Fruit fly (Drosophila melanogaster) whole organism, wandering third instar larva: ENCODE measurements around the gene CG5810.
A peak's percentile ranks its signal among the peaks of the same experiment; 100 is the strongest.

ENCODE experiments used
- Abd-B ChIP-seq: fragments of >200 bp; optimal IDR thresholded peaks from 2 replicates; lab custom pipeline; 2017; ENCODE audit warnings: missing biosample characterization, missing genetic modification characterization
- CrebA ChIP-seq: fragments of 200-800 bp; sonication (Bioruptor generic); optimal IDR thresholded peaks from 2 replicates; lab custom pipeline; 2016; ENCODE audit warnings: missing biosample characterization, mild to moderate bottlenecking, missing genetic modification characterization, borderline replicate concordance
- Dfd ChIP-seq: fragments of >200 bp; optimal IDR thresholded peaks from 2 replicates; lab custom pipeline; 2017; ENCODE audit warnings: missing biosample characterization, missing genetic modification characterization
- Dif ChIP-seq: fragments of 200-275, 200-300 bp; sonication (Bioruptor generic); optimal IDR thresholded peaks from 2 replicates; lab custom pipeline; 2018; ENCODE audit warnings: missing biosample characterization, missing genetic modification characterization; ENCODE audit not compliant: partially characterized antibody
- GATAd ChIP-seq: sonication (Bioruptor generic); optimal IDR thresholded peaks from 2 replicates; lab custom pipeline; 2016; ENCODE audit warnings: missing biosample characterization, missing genetic modification characterization
- OdsH ChIP-seq: fragments of 200-800 bp; sonication (Bioruptor generic); optimal IDR thresholded peaks from 2 replicates; lab custom pipeline; 2016; ENCODE audit warnings: missing biosample characterization, mild to moderate bottlenecking, missing genetic modification characterization
- Rel ChIP-seq, 2 experiments: fragments of 200-800 bp; sonication (Bioruptor generic) in 1 of 2; optimal IDR thresholded peaks; 2 replicates in 1 of 2; 3 replicates in 1 of 2; lab custom pipeline; 2016 to 2019; ENCODE audit warnings: mild to moderate bottlenecking in 2 of 2, missing biosample characterization in 2 of 2, missing genetic modification characterization in 2 of 2, moderate library complexity in 1 of 2
- Vsx2 ChIP-seq: fragments of 200-300, 225-300 bp; sonication (Bioruptor generic); optimal IDR thresholded peaks from 2 replicates; lab custom pipeline; 2018; ENCODE audit warnings: missing biosample characterization, missing genetic modification characterization; ENCODE audit not compliant: partially characterized antibody
- br ChIP-seq: fragments of 200-800 bp; sonication (Bioruptor generic); optimal IDR thresholded peaks from 2 replicates; lab custom pipeline; 2016; ENCODE audit warnings: missing biosample characterization, missing genetic modification characterization
- dl ChIP-seq, 2 experiments: fragments of 175-275, 200-275 bp in 1 of 2; fragments of 200-275 bp in 1 of 2; sonication (Bioruptor generic); optimal IDR thresholded peaks; lab custom pipeline; 2018; ENCODE audit warnings: mild to moderate bottlenecking in 2 of 2, missing biosample characterization in 2 of 2, missing genetic modification characterization in 2 of 2, moderate library complexity in 2 of 2; ENCODE audit not compliant: partially characterized antibody in 2 of 2, insufficient read depth in 1 of 2
- sv ChIP-seq: fragments of 200-800 bp; sonication (Bioruptor generic); optimal IDR thresholded peaks from 3 replicates; lab custom pipeline; 2016; ENCODE audit warnings: missing biosample characterization, missing genetic modification characterization
- usp ChIP-seq: fragments of >200 bp; optimal IDR thresholded peaks from 2 replicates; lab custom pipeline; 2017; ENCODE audit warnings: missing biosample characterization, missing genetic modification characterization

DNA sequence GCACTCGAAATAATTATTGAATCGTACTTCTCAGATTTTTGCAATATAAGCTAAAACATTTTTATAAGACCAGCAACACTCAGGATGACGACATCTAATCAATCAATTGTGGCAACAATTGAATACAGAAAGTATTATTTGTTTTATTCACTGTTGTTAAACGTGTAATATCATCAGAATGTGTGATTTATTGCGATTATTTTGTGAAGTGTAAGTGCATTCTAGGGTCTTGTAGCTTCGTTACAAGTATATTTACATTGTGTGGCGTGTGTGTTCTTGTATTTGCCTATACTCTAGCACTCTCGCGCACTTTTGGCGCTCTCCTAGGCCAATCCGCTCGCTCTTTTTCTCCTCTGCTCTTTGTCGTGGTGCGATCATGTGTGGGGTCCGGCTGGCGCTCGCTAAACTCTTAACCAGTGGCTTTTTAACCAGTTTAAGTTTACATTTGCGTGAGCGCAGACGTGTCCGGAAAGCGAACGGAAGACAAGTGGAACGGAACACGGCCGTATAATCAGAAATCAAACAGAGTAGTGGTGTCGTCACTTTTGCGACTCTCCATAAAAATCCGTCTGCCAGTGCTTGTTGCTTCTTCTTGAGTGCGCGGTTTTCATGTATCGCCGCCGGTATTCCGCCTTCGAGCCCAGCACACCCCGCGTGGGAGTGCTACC is 41.1 kb downstream of the CG5810 start:
- TF ChIP-seq dl (GFP tag; optimal IDR thresholded peaks at IDR 0.05; lab: Kevin White, UChicago; ENCODE audit: insufficient read depth in 1 of 2, partially characterized antibody in 2 of 2) = peak; percentile 64 to 81
- TF ChIP-seq Vsx2 = peak; percentile 23
- no peak for TF ChIP-seq Abd-B (GFP tag; lab: Kevin White, UChicago)
- no peak for TF ChIP-seq Rel (GFP tag; optimal IDR thresholded peaks at IDR 0.05; lab: Kevin White, UChicago)
- TF ChIP-seq Rel (tag; optimal IDR thresholded peaks at IDR 0.05; lab: Kevin White, UChicago) = no peak
- TF ChIP-seq br (GFP tag; lab: Kevin White, UChicago) = peak; percentile 77
- TF ChIP-seq GATAd (GFP tag; lab: Kevin White, UChicago) = no peak
- TF ChIP-seq usp (GFP tag; lab: Kevin White, UChicago) = no peak
- TF ChIP-seq OdsH = peak; percentile 77
- peak; percentile 85 for TF ChIP-seq Dif
- no peak for TF ChIP-seq CrebA (GFP tag; lab: Kevin White, UChicago)
- TF ChIP-seq Dfd (GFP tag; lab: Kevin White, UChicago) = no peak
- TF ChIP-seq sv = peak; percentile 76
